Fruit fly (Drosophila melanogaster) whole organism, wandering third instar larva: Measurements from ENCODE around the gene Prosbeta4R1.

Source experiments
- Abd-B ChIP-seq: fragments of >200 bp; optimal IDR thresholded peaks from 2 replicates; lab custom pipeline; 2017; ENCODE audit warnings: missing biosample characterization, missing genetic modification characterization
- CG32264 ChIP-seq: fragments of 200-800 bp; sonication (Bioruptor generic); optimal IDR thresholded peaks from 2 replicates; lab custom pipeline; 2016; ENCODE audit warnings: missing biosample characterization, missing genetic modification characterization
- CG9705 ChIP-seq: fragments of 200-800 bp; sonication (Bioruptor generic); optimal IDR thresholded peaks from 2 replicates; lab custom pipeline; 2018; ENCODE audit warnings: missing biosample characterization, mild to moderate bottlenecking, missing genetic modification characterization
- CrebA ChIP-seq: fragments of 200-800 bp; sonication (Bioruptor generic); optimal IDR thresholded peaks from 2 replicates; lab custom pipeline; 2016; ENCODE audit warnings: missing biosample characterization, mild to moderate bottlenecking, missing genetic modification characterization, borderline replicate concordance
- Dfd ChIP-seq: fragments of >200 bp; optimal IDR thresholded peaks from 2 replicates; lab custom pipeline; 2017; ENCODE audit warnings: missing biosample characterization, missing genetic modification characterization
- Dif ChIP-seq: fragments of 200-275, 200-300 bp; sonication (Bioruptor generic); optimal IDR thresholded peaks from 2 replicates; lab custom pipeline; 2018; ENCODE audit warnings: missing biosample characterization, missing genetic modification characterization; ENCODE audit not compliant: partially characterized antibody
- HLH106 ChIP-seq: fragments of 200-800 bp; optimal IDR thresholded peaks from 3 replicates; lab custom pipeline; 2019; ENCODE audit warnings: missing biosample characterization, mild to moderate bottlenecking, missing genetic modification characterization, moderate library complexity
- Hr78 ChIP-seq: fragments of >200 bp; optimal IDR thresholded peaks from 2 replicates; lab custom pipeline; 2017; ENCODE audit warnings: missing biosample characterization, missing genetic modification characterization
- Hr83 ChIP-seq: fragments of 200-300 bp; sonication (Bioruptor generic); optimal IDR thresholded peaks from 2 replicates; lab custom pipeline; 2016; ENCODE audit warnings: missing biosample characterization, mild to moderate bottlenecking, missing genetic modification characterization, moderate library complexity; ENCODE audit not compliant: poor library complexity, severe bottlenecking
- Jra ChIP-seq: sonication (Bioruptor generic); optimal IDR thresholded peaks from 2 replicates; lab custom pipeline; 2016; ENCODE audit warnings: missing biosample characterization, missing genetic modification characterization
- Mio ChIP-seq: sonication (Bioruptor generic); optimal IDR thresholded peaks from 2 replicates; lab custom pipeline; 2016; ENCODE audit warnings: missing biosample characterization, missing genetic modification characterization
- Myc ChIP-seq: fragments of >200 bp; optimal IDR thresholded peaks from 2 replicates; lab custom pipeline; 2017
- N ChIP-seq: fragments of >200 bp; optimal IDR thresholded peaks from 2 replicates; lab custom pipeline; 2018; ENCODE audit warnings: missing biosample characterization, missing external identifiers, missing genetic modification characterization
- Rel ChIP-seq, 2 experiments: fragments of 200-800 bp; sonication (Bioruptor generic) in 1 of 2; optimal IDR thresholded peaks; 2 replicates in 1 of 2; 3 replicates in 1 of 2; lab custom pipeline; 2016 to 2019; ENCODE audit warnings: mild to moderate bottlenecking in 2 of 2, missing biosample characterization in 2 of 2, missing genetic modification characterization in 2 of 2, moderate library complexity in 1 of 2
- Sp1 ChIP-seq: fragments of 200-800 bp; sonication (Bioruptor generic); optimal IDR thresholded peaks from 3 replicates; lab custom pipeline; 2019; ENCODE audit warnings: missing biosample characterization, mild to moderate bottlenecking, missing genetic modification characterization, moderate library complexity
- Vsx2 ChIP-seq: fragments of 200-300, 225-300 bp; sonication (Bioruptor generic); optimal IDR thresholded peaks from 2 replicates; lab custom pipeline; 2018; ENCODE audit warnings: missing biosample characterization, missing genetic modification characterization; ENCODE audit not compliant: partially characterized antibody
- br ChIP-seq: fragments of 200-800 bp; sonication (Bioruptor generic); optimal IDR thresholded peaks from 2 replicates; lab custom pipeline; 2016; ENCODE audit warnings: missing biosample characterization, missing genetic modification characterization
- brk ChIP-seq: fragments of 200-800 bp; sonication (Bioruptor generic); optimal IDR thresholded peaks from 2 replicates; lab custom pipeline; 2016; ENCODE audit warnings: missing biosample characterization, mild to moderate bottlenecking, missing genetic modification characterization
- dl ChIP-seq, 2 experiments: fragments of 175-275, 200-275 bp in 1 of 2; fragments of 200-275 bp in 1 of 2; sonication (Bioruptor generic); optimal IDR thresholded peaks; lab custom pipeline; 2018; ENCODE audit warnings: mild to moderate bottlenecking in 2 of 2, missing biosample characterization in 2 of 2, missing genetic modification characterization in 2 of 2, moderate library complexity in 2 of 2; ENCODE audit not compliant: partially characterized antibody in 2 of 2, insufficient read depth in 1 of 2
- dmrt93B ChIP-seq: fragments of 200-800 bp; sonication (Bioruptor generic); optimal IDR thresholded peaks from 2 replicates; lab custom pipeline; 2018; ENCODE audit warnings: missing biosample characterization, mild to moderate bottlenecking, missing genetic modification characterization
- dsf ChIP-seq: sonication (Bioruptor generic); optimal IDR thresholded peaks from 2 replicates; lab custom pipeline; 2016; ENCODE audit warnings: missing biosample characterization, missing genetic modification characterization, borderline replicate concordance
- ey ChIP-seq: fragments of 200-800 bp; sonication (Bioruptor generic); optimal IDR thresholded peaks from 2 replicates; lab custom pipeline; 2016; ENCODE audit warnings: missing biosample characterization, missing genetic modification characterization
- foxo ChIP-seq, 2 experiments: fragments of 200-800 bp; sonication (Bioruptor generic); optimal IDR thresholded peaks; 2 replicates in 1 of 2; 3 replicates in 1 of 2; lab custom pipeline; 2016 to 2017; ENCODE audit warnings: missing biosample characterization in 2 of 2, missing genetic modification characterization in 2 of 2
- h ChIP-seq: fragments of 200-800 bp; sonication (Bioruptor generic); optimal IDR thresholded peaks from 3 replicates; lab custom pipeline; 2016; ENCODE audit warnings: missing biosample characterization, mild to moderate bottlenecking, missing genetic modification characterization
- jim ChIP-seq: fragments of 175-275, 200-325 bp; sonication (Bioruptor generic); optimal IDR thresholded peaks from 2 replicates; lab custom pipeline; 2016; ENCODE audit warnings: missing biosample characterization, mild to moderate bottlenecking, missing genetic modification characterization
- lola ChIP-seq: fragments of >200 bp; optimal IDR thresholded peaks from 2 replicates; lab custom pipeline; 2017; ENCODE audit warnings: missing biosample characterization, missing genetic modification characterization
- pan ChIP-seq: fragments of >200 bp; optimal IDR thresholded peaks from 2 replicates; lab custom pipeline; 2017
- psq ChIP-seq: fragments of 200-800 bp; sonication (Bioruptor generic); optimal IDR thresholded peaks from 3 replicates; lab custom pipeline; 2017; ENCODE audit warnings: missing biosample characterization, mild to moderate bottlenecking, missing genetic modification characterization, moderate library complexity
- rgr ChIP-seq: fragments of 200-800 bp; sonication (Bioruptor generic); optimal IDR thresholded peaks from 3 replicates; lab custom pipeline; 2016; ENCODE audit warnings: missing biosample characterization, mild to moderate bottlenecking, missing genetic modification characterization
- sage ChIP-seq: fragments of 200-800 bp; sonication (Bioruptor generic); optimal IDR thresholded peaks from 2 replicates; lab custom pipeline; 2016; ENCODE audit warnings: missing biosample characterization, mild to moderate bottlenecking, missing genetic modification characterization
- sv ChIP-seq: fragments of 200-800 bp; sonication (Bioruptor generic); optimal IDR thresholded peaks from 3 replicates; lab custom pipeline; 2016; ENCODE audit warnings: missing biosample characterization, missing genetic modification characterization
- usp ChIP-seq: fragments of >200 bp; optimal IDR thresholded peaks from 2 replicates; lab custom pipeline; 2017; ENCODE audit warnings: missing biosample characterization, missing genetic modification characterization
- woc ChIP-seq: sonication (Bioruptor generic); optimal IDR thresholded peaks from 2 replicates; lab custom pipeline; 2016; ENCODE audit warnings: missing biosample characterization, mild to moderate bottlenecking, missing genetic modification characterization

The Prosbeta4R1 gene

dm6 chr2L:2655094-2655493 lies 2.2 kb downstream of the Prosbeta4R1 start, which contains the start of gene Prosbeta4R2:
TSS of gene Prosbeta4R2 (plus strand) at chr2L:2655394.
- no peak for TF ChIP-seq dmrt93B
- no peak for TF ChIP-seq N (GFP tag; lab: Kevin White, UChicago)
- no peak for TF ChIP-seq Dif
- no peak for TF ChIP-seq ey
- no peak for TF ChIP-seq sage (GFP tag; lab: Kevin White, UChicago)
- TF ChIP-seq CG9705 (GFP tag; lab: Kevin White, UChicago), result no peak
- no peak for TF ChIP-seq Abd-B
- TF ChIP-seq rgr (GFP tag; lab: Kevin White, UChicago), result no peak
- no peak for TF ChIP-seq br
- no peak for TF ChIP-seq Dfd (GFP tag; lab: Kevin White, UChicago)
- no peak for TF ChIP-seq Hr83 (GFP tag; lab: Kevin White, UChicago)
- no peak for TF ChIP-seq Sp1 (GFP tag; lab: Kevin White, UChicago)
- TF ChIP-seq CrebA (GFP tag; lab: Kevin White, UChicago), result no peak
- no peak for TF ChIP-seq foxo (GFP tag; optimal IDR thresholded peaks at IDR 0.05; lab: Kevin White, UChicago)
- no peak for TF ChIP-seq HLH106 (tag; lab: Kevin White, UChicago)
- TF ChIP-seq jim (GFP tag; lab: Kevin White, UChicago), result no peak
- no peak for TF ChIP-seq Myc (lab: Kevin White, UChicago)
- no peak for TF ChIP-seq CG32264
- no peak for TF ChIP-seq sv (GFP tag; lab: Kevin White, UChicago)

- no peak for TF ChIP-seq dl (GFP tag; optimal IDR thresholded peaks at IDR 0.05; lab: Kevin White, UChicago; ENCODE audit: insufficient read depth in 1 of 2, partially characterized antibody in 2 of 2)
- TF ChIP-seq rgr (GFP tag; lab: Kevin White, UChicago), result no peak
- TF ChIP-seq usp (GFP tag; lab: Kevin White, UChicago), result no peak
- TF ChIP-seq Rel (GFP tag; optimal IDR thresholded peaks at IDR 0.05; lab: Kevin White, UChicago), result no peak
- TF ChIP-seq Rel (tag; optimal IDR thresholded peaks at IDR 0.05; lab: Kevin White, UChicago), result no peak
- no peak for TF ChIP-seq psq
- no peak for TF ChIP-seq HLH106 (tag; lab: Kevin White, UChicago)
- TF ChIP-seq sage (GFP tag; lab: Kevin White, UChicago), result no peak
- TF ChIP-seq woc (GFP tag; lab: Kevin White, UChicago), result no peak
- TF ChIP-seq Vsx2 (GFP tag; lab: Kevin White, UChicago), result no peak
- TF ChIP-seq brk (GFP tag; lab: Kevin White, UChicago), result no peak
- no peak for TF ChIP-seq ey
Observed at dm6 chr2L:2664762-2665161, 11.9 kb downstream of the Prosbeta4R1 start, which contains the start of gene Trf4. TSS of gene Trf4 (plus strand) at chr2L:2665062.

- no peak for TF ChIP-seq rgr (GFP tag; lab: Kevin White, UChicago)
- no peak for TF ChIP-seq foxo (GFP tag; optimal IDR thresholded peaks at IDR 0.05; lab: Kevin White, UChicago)
- TF ChIP-seq CG32264, result no peak
- TF ChIP-seq Mio (GFP tag; lab: Kevin White, UChicago), result no peak
- no peak for TF ChIP-seq lola (GFP tag; lab: Kevin White, UChicago)
- TF ChIP-seq br, result no peak
- no peak for TF ChIP-seq psq
- no peak for TF ChIP-seq N (GFP tag; lab: Kevin White, UChicago)
- TF ChIP-seq brk (GFP tag; lab: Kevin White, UChicago), result no peak
- no peak for TF ChIP-seq sv (GFP tag; lab: Kevin White, UChicago)
Observed at dm6 chr2L:2669523-2669922, 16.7 kb downstream of the Prosbeta4R1 start, which contains the start of gene Gr23a. TSS of gene Gr23a (plus strand) at chr2L:2669823.

- TF ChIP-seq rgr (GFP tag; lab: Kevin White, UChicago) (no peak), woc (GFP tag; lab: Kevin White, UChicago) (no peak), dmrt93B (no peak), h (GFP tag; lab: Kevin White, UChicago) (no peak), foxo (GFP tag; optimal IDR thresholded peaks at IDR 0.05; lab: Kevin White, UChicago) (no peak), Myc (lab: Kevin White, UChicago) (no peak), lola (GFP tag; lab: Kevin White, UChicago) (no peak)
Observed at dm6 chr2L:2677553-2677952, 24.7 kb downstream of the Prosbeta4R1 start, which contains the start of gene Tmtc1. TSS of gene Tmtc1 (plus strand) at chr2L:2677734.

dm6 chr2L:2696337-2696736 lies 43.5 kb downstream of the Prosbeta4R1 start, which contains the start of gene Trf5:
TSS of gene Trf5 (minus strand) at chr2L:2696437.
- TF ChIP-seq Hr83 (GFP tag; lab: Kevin White, UChicago) (no peak), dl (GFP tag; optimal IDR thresholded peaks at IDR 0.05; lab: Kevin White, UChicago; ENCODE audit: insufficient read depth in 1 of 2, partially characterized antibody in 2 of 2) (no peak), N (GFP tag; lab: Kevin White, UChicago) (no peak), pan (no peak), Sp1 (GFP tag; lab: Kevin White, UChicago) (no peak), Abd-B (no peak), CG9705 (GFP tag; lab: Kevin White, UChicago) (no peak), dsf (GFP tag; lab: Kevin White, UChicago) (no peak), br (no peak), rgr (GFP tag; lab: Kevin White, UChicago) (no peak), Hr78 (GFP tag; lab: Kevin White, UChicago) (no peak), Rel (GFP tag; optimal IDR thresholded peaks at IDR 0.05; lab: Kevin White, UChicago) (no peak), Rel (tag; optimal IDR thresholded peaks at IDR 0.05; lab: Kevin White, UChicago) (no peak), CG32264 (no peak), Vsx2 (GFP tag; lab: Kevin White, UChicago) (no peak), psq (no peak), Jra (GFP tag; lab: Kevin White, UChicago) (no peak), h (GFP tag; lab: Kevin White, UChicago) (no peak), CrebA (GFP tag; lab: Kevin White, UChicago) (no peak)
